Worm (Caenorhabditis elegans) whole organism, early embryonic: Measurements from ENCODE around the gene W03A5.1.

ENCODE experiments used
- B0310.2 ChIP-seq: sonication (generic microtip); optimal IDR thresholded peaks from 2 replicates; lab custom pipeline; 2016; ENCODE audit warnings: mild to moderate bottlenecking, missing genetic modification characterization, missing compliant biosample characterization
- F13C5.2 ChIP-seq: sonication (generic microtip); optimal IDR thresholded peaks from 2 replicates; lab custom pipeline; 2017; ENCODE audit warnings: mild to moderate bottlenecking, missing genetic modification characterization, inconsistent platforms, missing compliant biosample characterization
- aly-1 ChIP-seq: sonication (generic microtip); optimal IDR thresholded peaks from 2 replicates; lab custom pipeline; 2016; ENCODE audit warnings: missing genetic modification characterization, missing compliant biosample characterization
- ama-1 ChIP-seq: fragments of 150-350 bp; optimal IDR thresholded peaks from 2 replicates; lab custom pipeline; 2014
- ceh-13 ChIP-seq: fragments of 200-800 bp; sonication (Bioruptor generic); optimal IDR thresholded peaks from 2 replicates; lab custom pipeline; 2018; ENCODE audit warnings: mild to moderate bottlenecking, missing genetic modification characterization, missing compliant biosample characterization
- ceh-36 ChIP-seq: sonication (generic microtip); optimal IDR thresholded peaks from 2 replicates; lab custom pipeline; 2016; ENCODE audit warnings: missing genetic modification characterization, inconsistent platforms, missing compliant biosample characterization
- ets-7 ChIP-seq: sonication (generic microtip); optimal IDR thresholded peaks from 2 replicates; lab custom pipeline; 2016; ENCODE audit warnings: missing genotype, missing genetic modification characterization, missing compliant biosample characterization
- flt-1 ChIP-seq: fragments of 200-800 bp; sonication (Bioruptor generic); IDR thresholded peaks from 2 replicates; pipeline ENCODE4 v1.3.6; 2022; ENCODE audit warnings: missing genetic modification characterization, missing compliant biosample characterization
- hmbx-1 ChIP-seq: sonication (generic microtip); optimal IDR thresholded peaks from 2 replicates; lab custom pipeline; 2016; ENCODE audit warnings: mild to moderate bottlenecking, missing genetic modification characterization, missing compliant biosample characterization
- hmg-4 ChIP-seq: fragments of 200-800 bp; sonication (Bioruptor generic); optimal IDR thresholded peaks from 2 replicates; lab custom pipeline; 2018; ENCODE audit warnings: mild to moderate bottlenecking, missing genetic modification characterization, missing compliant biosample characterization
- hnd-1 ChIP-seq: sonication (generic microtip); optimal IDR thresholded peaks from 2 replicates; lab custom pipeline; 2016; ENCODE audit warnings: missing genetic modification characterization, missing compliant biosample characterization
- pes-1 ChIP-seq: fragments of 200-800 bp; sonication (Bioruptor generic); IDR thresholded peaks from 2 replicates; pipeline ENCODE4 v1.3.6; 2022; ENCODE audit warnings: missing genetic modification reagents, missing genetic modification characterization, missing compliant biosample characterization
- scrt-1 ChIP-seq: fragments of 200-800 bp; sonication (Bioruptor generic); IDR thresholded peaks from 2 replicates; pipeline ENCODE4 v1.3.6; 2022; ENCODE audit warnings: missing genetic modification characterization, missing compliant biosample characterization
- sea-1 ChIP-seq: fragments of 200-800 bp; sonication (Bioruptor generic); conservative IDR thresholded peaks from 2 replicates; pipeline ENCODE4 v1.3.6; 2022; ENCODE audit warnings: missing genetic modification characterization, missing compliant biosample characterization
- tbx-11 ChIP-seq: fragments of 200-800 bp; sonication (Bioruptor generic); IDR thresholded peaks from 2 replicates; pipeline ENCODE4 v1.3.6; 2022; ENCODE audit warnings: missing genetic modification characterization, missing compliant biosample characterization
- tbx-37 ChIP-seq: fragments of 200-800 bp; sonication (Bioruptor generic); conservative IDR thresholded peaks from 2 replicates; pipeline ENCODE4 v1.3.6; 2022; ENCODE audit warnings: missing genetic modification reagents, missing genetic modification characterization, missing compliant biosample characterization
- tra-4 ChIP-seq: sonication (generic microtip); optimal IDR thresholded peaks from 2 replicates; lab custom pipeline; 2017; ENCODE audit warnings: missing genetic modification characterization, missing compliant biosample characterization

W03A5.1 gene

DNA sequence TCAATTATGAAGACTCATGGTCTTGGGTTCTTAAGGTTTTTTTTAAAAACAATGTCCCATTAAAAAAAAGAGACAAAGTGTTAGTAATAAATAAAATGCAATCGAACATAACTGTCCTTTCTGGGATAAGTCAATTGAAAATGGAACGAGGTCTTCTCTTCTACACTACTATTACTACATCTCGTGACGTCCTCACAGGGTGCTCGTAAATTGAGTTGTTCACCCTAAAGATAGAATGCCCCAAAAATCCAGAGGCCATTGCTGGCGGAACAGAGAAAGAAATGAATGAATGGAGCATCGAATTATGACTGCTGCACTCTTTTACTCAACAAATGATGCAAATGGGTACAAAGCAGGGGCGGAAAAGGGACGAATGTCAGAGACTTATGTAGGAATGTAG is 5.3 kb upstream of the W03A5.1 start:
- TF ChIP-seq hmbx-1 (tag; lab: Kevin White, UChicago) (no peak), ets-7 (tag; lab: Kevin White, UChicago) (no peak), flt-1 (no peak), hnd-1 (tag; lab: Kevin White, UChicago) (no peak), pes-1 (GFP tag; lab: Robert Waterston, UW) (no peak), scrt-1 (GFP tag; lab: Robert Waterston, UW) (no peak), F13C5.2 (tag; lab: Kevin White, UChicago) (no peak), hmg-4 (GFP tag; lab: Kevin White, UChicago) (no peak), tra-4 (tag; lab: Kevin White, UChicago) (no peak), tbx-37 (GFP tag; lab: Robert Waterston, UW) (no peak), ceh-13 (GFP tag; lab: Kevin White, UChicago) (no peak), B0310.2 (tag; lab: Kevin White, UChicago) (no peak), ceh-36 (tag; lab: Kevin White, UChicago) (no peak), ama-1 (lab: Kevin White, UChicago) (no peak), aly-1 (tag; lab: Kevin White, UChicago) (no peak), tbx-11 (no peak), sea-1 (GFP tag; lab: Robert Waterston, UW) (no peak)

DNA sequence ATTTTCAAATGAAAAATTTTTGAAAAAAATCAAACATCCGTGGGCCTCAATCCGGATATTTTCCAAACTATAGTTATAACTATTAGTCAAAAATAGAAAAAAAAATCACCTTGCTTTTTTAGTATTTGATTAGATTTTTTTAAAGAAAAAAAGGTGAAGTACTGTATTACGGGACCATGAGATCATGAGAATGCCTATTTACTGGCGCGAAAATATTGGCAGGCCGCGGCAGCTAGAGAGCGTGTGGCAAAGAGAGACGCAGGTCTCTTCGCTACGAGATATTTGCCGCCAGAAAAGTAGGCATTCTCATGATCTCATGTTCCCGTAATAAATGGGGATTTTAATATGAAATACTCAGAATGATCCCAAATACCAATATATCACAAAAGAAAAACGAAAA is 2.7 kb upstream of the W03A5.1 start:
- no peak for TF ChIP-seq tbx-37 (GFP tag; lab: Robert Waterston, UW)
- TF ChIP-seq flt-1 = no peak
- TF ChIP-seq B0310.2 (tag; lab: Kevin White, UChicago) = no peak
- no peak for TF ChIP-seq tra-4 (tag; lab: Kevin White, UChicago)
- TF ChIP-seq hmbx-1 (tag; lab: Kevin White, UChicago) = no peak
- no peak for TF ChIP-seq aly-1 (tag; lab: Kevin White, UChicago)
- no peak for TF ChIP-seq ama-1 (lab: Kevin White, UChicago)
- no peak for TF ChIP-seq ceh-13 (GFP tag; lab: Kevin White, UChicago)
- no peak for TF ChIP-seq F13C5.2 (tag; lab: Kevin White, UChicago)
- no peak for TF ChIP-seq hnd-1 (tag; lab: Kevin White, UChicago)
- TF ChIP-seq sea-1 (GFP tag; lab: Robert Waterston, UW) = no peak
- TF ChIP-seq tbx-11 = no peak
- no peak for TF ChIP-seq pes-1 (GFP tag; lab: Robert Waterston, UW)
- no peak for TF ChIP-seq hmg-4 (GFP tag; lab: Kevin White, UChicago)
- TF ChIP-seq ets-7 (tag; lab: Kevin White, UChicago) = no peak

DNA sequence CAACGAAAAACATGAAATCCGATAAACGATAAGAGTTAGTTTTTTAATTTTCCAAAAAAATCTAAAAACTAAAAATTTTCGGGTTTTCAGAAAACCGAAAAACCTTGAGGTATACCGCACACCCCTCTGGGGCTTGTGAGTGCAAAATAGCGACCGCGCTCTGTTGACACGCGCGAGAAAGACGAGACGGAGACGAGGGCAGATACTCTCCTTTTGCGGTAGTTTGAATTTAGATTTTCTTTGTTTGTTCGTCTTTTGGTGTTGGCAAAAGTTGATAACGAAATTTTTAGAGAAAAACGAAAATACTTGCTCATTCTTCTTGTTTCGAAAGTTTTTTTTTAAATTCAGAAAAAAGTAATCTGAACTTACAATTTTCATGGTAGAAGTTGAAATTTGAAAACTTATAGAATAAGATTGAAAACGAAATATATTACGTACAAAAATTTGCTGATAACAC is 2.0 kb upstream of the W03A5.1 start, which contains the start of the genes W03A5.2 and Y32H12A.8:
Gene W03A5.2, plus strand, starts transcription at position 407 of the 457 bp plus-strand sequence.
Gene Y32H12A.8, minus strand, starts transcription at position 410 of the 457 bp plus-strand sequence.
- no peak for TF ChIP-seq tbx-11
- TF ChIP-seq ets-7 (tag; lab: Kevin White, UChicago) = no peak
- no peak for TF ChIP-seq sea-1 (GFP tag; lab: Robert Waterston, UW)
- TF ChIP-seq flt-1 = no peak
- no peak for TF ChIP-seq ceh-36 (tag; lab: Kevin White, UChicago)
- TF ChIP-seq hmbx-1 (tag; lab: Kevin White, UChicago) = no peak
- no peak for TF ChIP-seq hnd-1 (tag; lab: Kevin White, UChicago)
- no peak for TF ChIP-seq F13C5.2 (tag; lab: Kevin White, UChicago)
- no peak for TF ChIP-seq tra-4 (tag; lab: Kevin White, UChicago)

DNA sequence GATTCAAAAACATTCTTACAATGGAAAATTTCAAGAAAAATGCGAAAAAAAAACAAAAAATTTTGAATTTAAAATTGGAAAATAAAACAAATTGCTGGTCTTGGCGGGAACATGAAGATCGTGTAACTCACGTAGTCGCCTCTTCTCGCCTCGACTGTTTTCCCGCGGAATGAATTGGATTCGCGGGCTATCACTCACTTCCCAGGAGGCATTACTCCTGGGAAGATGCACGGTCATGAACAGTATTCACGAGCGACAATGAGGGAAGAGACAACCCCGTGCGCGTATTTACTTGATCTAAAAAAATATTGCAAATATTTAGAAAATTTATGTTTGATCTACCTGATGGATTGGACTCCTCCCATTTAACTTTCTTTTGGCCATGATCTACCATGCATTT is 1.4 kb upstream of the W03A5.1 start:
- TF ChIP-seq ceh-13 (GFP tag; lab: Kevin White, UChicago) = no peak
- no peak for TF ChIP-seq F13C5.2 (tag; lab: Kevin White, UChicago)
- TF ChIP-seq ets-7 (tag; lab: Kevin White, UChicago) = no peak
- no peak for TF ChIP-seq tbx-37 (GFP tag; lab: Robert Waterston, UW)
- no peak for TF ChIP-seq tra-4 (tag; lab: Kevin White, UChicago)
- TF ChIP-seq ceh-36 (tag; lab: Kevin White, UChicago) = no peak
- TF ChIP-seq aly-1 (tag; lab: Kevin White, UChicago) = no peak
- no peak for TF ChIP-seq hmbx-1 (tag; lab: Kevin White, UChicago)
- no peak for TF ChIP-seq tbx-11

DNA sequence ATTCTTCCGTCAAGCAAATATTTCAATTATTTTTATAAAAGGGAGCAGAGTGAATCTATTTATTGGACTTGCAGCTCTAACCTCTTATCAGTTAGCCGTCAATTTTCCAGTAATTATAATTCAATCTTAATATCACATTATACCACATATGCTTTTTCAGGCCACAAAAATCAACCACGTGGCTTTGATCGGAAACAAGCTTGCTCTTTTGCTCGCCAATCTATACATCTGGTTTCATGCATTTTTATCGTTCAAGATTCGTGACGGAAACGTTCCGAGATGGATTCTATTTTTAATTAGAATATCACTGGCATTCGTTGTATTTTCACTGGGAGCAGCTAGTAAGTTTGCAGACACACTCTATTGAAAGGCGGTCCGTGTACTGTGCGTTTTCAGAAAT is 628 bp upstream of the W03A5.1 start:
- TF ChIP-seq aly-1 (tag; lab: Kevin White, UChicago) (no peak), flt-1 (no peak), ets-7 (tag; lab: Kevin White, UChicago) (no peak), tra-4 (tag; lab: Kevin White, UChicago) (no peak), pes-1 (GFP tag; lab: Robert Waterston, UW) (no peak), scrt-1 (GFP tag; lab: Robert Waterston, UW) (no peak), ceh-13 (GFP tag; lab: Kevin White, UChicago) (no peak), tbx-37 (GFP tag; lab: Robert Waterston, UW) (no peak)

DNA sequence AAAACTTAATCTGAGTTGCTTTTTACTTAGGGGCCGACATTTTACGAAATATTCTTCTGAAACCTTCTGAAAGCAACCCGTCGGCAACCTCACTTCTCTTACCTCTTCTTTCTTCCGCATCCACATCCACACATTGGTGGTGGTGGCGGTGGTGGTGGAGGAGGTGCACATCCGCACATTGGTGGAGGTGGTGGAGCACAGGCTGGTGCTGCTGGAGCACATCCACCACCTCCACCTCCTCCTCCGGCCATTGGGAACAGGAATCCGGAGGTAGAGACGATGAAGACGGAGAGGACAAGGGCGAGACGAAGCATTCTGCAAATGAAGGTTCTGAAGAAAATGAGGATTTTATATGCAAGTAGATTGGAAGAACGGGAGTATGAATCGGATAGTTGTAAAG is 6.0 kb downstream of the W03A5.1 start, which contains the start of gene grl-22:
Gene grl-22, minus strand, starts transcription at position 332 of the 400 bp plus-strand sequence.
- no peak for TF ChIP-seq ceh-13 (GFP tag; lab: Kevin White, UChicago)
- TF ChIP-seq hnd-1 (tag; lab: Kevin White, UChicago) = no peak
- TF ChIP-seq F13C5.2 (tag; lab: Kevin White, UChicago) = no peak
- no peak for TF ChIP-seq B0310.2 (tag; lab: Kevin White, UChicago)
- TF ChIP-seq ama-1 (lab: Kevin White, UChicago) = no peak
- no peak for TF ChIP-seq tbx-37 (GFP tag; lab: Robert Waterston, UW)
- no peak for TF ChIP-seq pes-1 (GFP tag; lab: Robert Waterston, UW)
- TF ChIP-seq sea-1 (GFP tag; lab: Robert Waterston, UW) = no peak
- no peak for TF ChIP-seq tra-4 (tag; lab: Kevin White, UChicago)
- TF ChIP-seq hmbx-1 (tag; lab: Kevin White, UChicago) = no peak
- TF ChIP-seq flt-1 = no peak
- no peak for TF ChIP-seq scrt-1 (GFP tag; lab: Robert Waterston, UW)
- no peak for TF ChIP-seq tbx-11
- no peak for TF ChIP-seq ceh-36 (tag; lab: Kevin White, UChicago)
- TF ChIP-seq aly-1 (tag; lab: Kevin White, UChicago) = no peak
- TF ChIP-seq ets-7 (tag; lab: Kevin White, UChicago) = no peak
- TF ChIP-seq hmg-4 (GFP tag; lab: Kevin White, UChicago) = no peak
